Fruit fly (Drosophila melanogaster): ENCODE results near the gene CG43394.

- TF ChIP-seq chm (GFP tag; IDR thresholded peaks at IDR 0.05), result no peak
- no peak for TF ChIP-seq unc-4 (GFP tag; IDR thresholded peaks at IDR 0.05; ENCODE audit: partially characterized antibody)
These were observed 17.4 kb downstream of the CG43394 start, which contains the start of gene Piezo for dm6 chr2L:8163025-8163351.

All from whole organism, embryonic.